Worm (Caenorhabditis elegans) whole organism, L3 larva: ENCODE data around the gene K10H10.10.

Source experiments
- ama-1 ChIP-seq: fragments of 150-350 bp; optimal IDR thresholded peaks from 2 replicates; lab custom pipeline; 2018
- ceh-82 ChIP-seq: fragments of 150-350 bp; optimal IDR thresholded peaks from 2 replicates; lab custom pipeline; 2014; ENCODE audit warnings: missing biosample characterization, missing genetic modification characterization
- ceh-9 ChIP-seq: sonication (generic microtip); optimal IDR thresholded peaks from 2 replicates; lab custom pipeline; 2018; ENCODE audit warnings: missing biosample characterization, missing genetic modification characterization
- daf-12 ChIP-seq: fragments of 150-350 bp; optimal IDR thresholded peaks from 2 replicates; lab custom pipeline; 2014; ENCODE audit warnings: missing biosample characterization, missing genetic modification reagents, missing genetic modification characterization
- egl-27 ChIP-seq: sonication (generic microtip); optimal IDR thresholded peaks from 4 replicates; lab custom pipeline; 2017; ENCODE audit warnings: missing biosample characterization, missing genetic modification reagents, missing genetic modification characterization
- egl-5 ChIP-seq: fragments of 150-350 bp; optimal IDR thresholded peaks from 2 replicates; lab custom pipeline; 2017; ENCODE audit warnings: missing biosample characterization, missing genetic modification reagents, missing genetic modification characterization, inconsistent platforms
- elt-2 ChIP-seq: sonication (generic microtip); optimal IDR thresholded peaks from 2 replicates; lab custom pipeline; 2016; ENCODE audit warnings: missing genetic modification reagents, mild to moderate bottlenecking, missing genetic modification characterization, missing compliant biosample characterization
- elt-3 ChIP-seq, 3 experiments: fragments of 150-350 bp in 1 of 3; sonication (generic microtip) in 2 of 3; optimal IDR thresholded peaks; 2 replicates in 2 of 3; 4 replicates in 1 of 3; lab custom pipeline; 2014 to 2017; ENCODE audit warnings: missing biosample characterization in 3 of 3, missing genetic modification characterization in 3 of 3
- eor-1 ChIP-seq, 2 experiments: fragments of 150-350 bp; optimal IDR thresholded peaks; 2 replicates each; lab custom pipeline; 2014 to 2018; ENCODE audit warnings: missing biosample characterization in 2 of 2, missing genetic modification characterization in 2 of 2
- fkh-2 ChIP-seq: fragments of 150-350 bp; optimal IDR thresholded peaks from 2 replicates; lab custom pipeline; 2014; ENCODE audit warnings: missing biosample characterization, missing genetic modification reagents, missing genetic modification characterization
- fos-1 ChIP-seq: fragments of 150-350 bp; optimal IDR thresholded peaks from 2 replicates; lab custom pipeline; 2014; ENCODE audit warnings: missing biosample characterization, missing genetic modification characterization
- hmg-11 ChIP-seq: sonication (generic microtip); optimal IDR thresholded peaks from 2 replicates; lab custom pipeline; 2016; ENCODE audit warnings: missing genetic modification characterization, missing compliant biosample characterization
- jun-1 ChIP-seq: fragments of 150-350 bp; optimal IDR thresholded peaks from 2 replicates; lab custom pipeline; 2014; ENCODE audit warnings: missing biosample characterization, missing genetic modification reagents, missing genetic modification characterization
- lin-15B ChIP-seq: fragments of 150-350 bp; optimal IDR thresholded peaks from 2 replicates; lab custom pipeline; 2014; ENCODE audit warnings: missing biosample characterization, missing genetic modification characterization
- lin-39 ChIP-seq: fragments of 150-350 bp; optimal IDR thresholded peaks from 2 replicates; lab custom pipeline; 2018; ENCODE audit warnings: missing biosample characterization, missing genetic modification reagents, missing genetic modification characterization
- lsy-12 ChIP-seq: sonication (generic microtip); optimal IDR thresholded peaks from 2 replicates; lab custom pipeline; 2016; ENCODE audit warnings: mild to moderate bottlenecking, missing genetic modification characterization, missing compliant biosample characterization
- mdl-1 ChIP-seq: fragments of 150-350 bp; optimal IDR thresholded peaks from 2 replicates; lab custom pipeline; 2014; ENCODE audit warnings: missing biosample characterization, missing genetic modification characterization
- nhr-11 ChIP-seq: fragments of 150-350 bp; optimal IDR thresholded peaks from 2 replicates; lab custom pipeline; 2014; ENCODE audit warnings: missing biosample characterization, missing genetic modification characterization
- nhr-12 ChIP-seq: fragments of 150-350 bp; optimal IDR thresholded peaks from 2 replicates; lab custom pipeline; 2014; ENCODE audit warnings: missing biosample characterization, missing genetic modification characterization
- nhr-23 ChIP-seq: fragments of 150-350 bp; optimal IDR thresholded peaks from 2 replicates; lab custom pipeline; 2014; ENCODE audit warnings: missing biosample characterization, missing genetic modification reagents, missing genetic modification characterization
- nhr-237 ChIP-seq: fragments of 150-350 bp; optimal IDR thresholded peaks from 2 replicates; lab custom pipeline; 2014; ENCODE audit warnings: missing biosample characterization, missing genetic modification characterization
- nhr-67 ChIP-seq: fragments of 150-350 bp; optimal IDR thresholded peaks from 2 replicates; lab custom pipeline; 2014; ENCODE audit warnings: missing biosample characterization, missing genetic modification characterization
- pha-4 ChIP-seq: fragments of 150-350 bp; optimal IDR thresholded peaks from 2 replicates; lab custom pipeline; 2014; ENCODE audit warnings: missing biosample characterization, missing genetic modification reagents, missing genetic modification characterization
- pqm-1 ChIP-seq: fragments of 150-350 bp; optimal IDR thresholded peaks from 2 replicates; lab custom pipeline; 2017; ENCODE audit warnings: missing biosample characterization, missing genetic modification characterization, inconsistent platforms
- skn-1 ChIP-seq: fragments of 150-350 bp; optimal IDR thresholded peaks from 2 replicates; lab custom pipeline; 2014; ENCODE audit warnings: missing biosample characterization, missing genetic modification characterization
- unc-39 ChIP-seq: sonication (generic microtip); optimal IDR thresholded peaks from 4 replicates; lab custom pipeline; 2017; ENCODE audit warnings: missing biosample characterization, missing genetic modification characterization
- unc-62 ChIP-seq: fragments of 150-350 bp; sonication (generic microtip); optimal IDR thresholded peaks from 4 replicates; lab custom pipeline; 2014; ENCODE audit warnings: missing biosample characterization, missing genetic modification reagents, missing genetic modification characterization
- ztf-11 ChIP-seq: fragments of 150-350 bp; optimal IDR thresholded peaks from 2 replicates; lab custom pipeline; 2014; ENCODE audit warnings: missing biosample characterization, missing genetic modification characterization
- ztf-4 ChIP-seq: fragments of 150-350 bp; optimal IDR thresholded peaks from 2 replicates; lab custom pipeline; 2014; ENCODE audit warnings: missing biosample characterization, missing genetic modification characterization

K10H10.10 gene

ce11 chrII:14528233-14528802, 20.8 kb downstream of the K10H10.10 start, which contains the start of the genes F57C2.5 and spat-1 (continued):
- TF ChIP-seq ceh-82 (tag; lab: Kevin White, UChicago) (no peak), nhr-67 (tag; lab: Kevin White, UChicago) (no peak), lsy-12 (tag; lab: Kevin White, UChicago) (no peak), fkh-2 (tag; lab: Kevin White, UChicago) (no peak), eor-1 (tag; optimal IDR thresholded peaks at IDR 0.05; lab: Kevin White, UChicago) (no peak), fos-1 (no peak)

DNA sequence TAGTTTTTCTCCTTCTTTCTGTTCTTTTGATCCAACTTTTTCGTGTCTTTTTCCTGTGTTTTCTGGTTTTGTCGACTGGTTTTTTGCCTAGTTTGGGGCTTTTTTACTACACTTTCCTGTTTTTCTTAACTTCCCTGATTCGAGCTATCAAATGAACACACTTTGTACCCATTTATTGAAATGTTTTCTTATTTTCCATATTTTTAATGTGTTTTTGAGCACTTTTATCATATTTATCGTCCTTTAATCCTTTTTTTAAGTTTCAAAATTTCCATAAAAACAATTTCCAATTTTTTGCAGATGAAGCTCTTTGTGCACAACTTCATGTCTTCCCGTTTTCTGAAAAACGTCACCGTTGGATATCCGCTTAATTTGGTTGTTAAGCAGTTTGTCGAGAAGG, 26.4 kb downstream of the K10H10.10 start, which contains the start of gene C04H5.1:
Gene C04H5.1, plus strand, starts transcription at position 301 of the 400 bp plus-strand sequence.
- no peak for TF ChIP-seq fkh-2 (tag; lab: Kevin White, UChicago)
- TF ChIP-seq ztf-4 (tag; lab: Kevin White, UChicago) = no peak
- no peak for TF ChIP-seq nhr-67 (tag; lab: Kevin White, UChicago)
- no peak for TF ChIP-seq jun-1 (tag; lab: Kevin White, UChicago)
- no peak for TF ChIP-seq ama-1 (lab: Kevin White, UChicago)
- no peak for TF ChIP-seq nhr-12 (tag; lab: Kevin White, UChicago)
- no peak for TF ChIP-seq ztf-11 (tag; lab: Kevin White, UChicago)
- no peak for TF ChIP-seq egl-27 (tag; lab: Kevin White, UChicago)
- TF ChIP-seq nhr-237 = no peak
- TF ChIP-seq lin-15B (tag; lab: Kevin White, UChicago) = no peak
- no peak for TF ChIP-seq nhr-11 (tag; lab: Kevin White, UChicago)

DNA sequence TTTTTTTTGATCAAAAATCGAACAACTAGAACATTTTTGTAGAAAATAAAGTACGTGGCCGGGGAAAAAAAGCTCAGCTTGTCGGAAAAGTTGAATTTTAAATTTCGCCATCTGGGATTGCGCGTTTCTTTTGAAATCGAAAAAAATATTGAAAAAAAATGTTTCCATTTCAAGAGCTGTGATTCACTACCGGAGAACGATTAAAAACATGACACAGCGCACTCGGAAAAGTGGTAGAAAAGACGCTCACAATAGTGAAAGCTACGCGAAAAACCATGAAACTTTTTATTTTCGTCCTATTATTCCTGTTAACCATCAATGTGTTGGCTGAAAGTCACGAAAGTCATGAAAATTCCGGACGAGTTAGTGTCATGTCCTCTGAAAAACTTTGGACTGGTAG, 30.2 kb downstream of the K10H10.10 start, which contains the start of the genes clec-147 and C04H5.7:
Gene clec-147, minus strand, starts transcription at position 101 of the 400 bp plus-strand sequence.
Gene C04H5.7, plus strand, starts transcription at position 219 of the 400 bp plus-strand sequence.
- no peak for TF ChIP-seq nhr-12 (tag; lab: Kevin White, UChicago)

DNA sequence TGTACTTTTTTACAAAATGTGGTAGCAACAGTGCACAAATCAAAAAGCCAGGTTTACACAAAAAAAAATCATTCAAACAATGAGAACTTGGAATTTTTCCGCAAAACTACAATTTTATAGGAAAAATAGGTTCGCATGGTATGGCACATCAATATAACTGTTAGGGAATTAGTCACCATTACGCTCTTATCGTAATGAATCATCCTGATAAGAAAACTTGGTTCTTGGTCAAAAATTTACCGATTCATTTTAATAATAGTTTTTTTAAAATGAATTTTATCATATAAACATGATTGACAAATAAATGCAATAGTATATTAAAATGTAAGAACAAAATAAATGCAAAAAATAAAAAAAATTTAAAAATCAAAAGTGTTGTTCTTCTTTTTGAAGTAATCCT, 33.0 kb downstream of the K10H10.10 start:
- TF ChIP-seq skn-1 (tag; lab: Kevin White, UChicago) (no peak), pqm-1 (tag; lab: Kevin White, UChicago) (peak; percentile 66), elt-2 (tag; lab: Kevin White, UChicago) (peak; percentile 59)

ce11 chrII:14548691-14549090, 41.1 kb downstream of the K10H10.10 start, which contains the start of gene gcy-29:
Gene gcy-29, minus strand, starts transcription at chrII:14548791.
- no peak for TF ChIP-seq elt-3 (tag; optimal IDR thresholded peaks at IDR 0.05; lab: Kevin White, UChicago)
- no peak for TF ChIP-seq nhr-67 (tag; lab: Kevin White, UChicago)
- no peak for TF ChIP-seq jun-1 (tag; lab: Kevin White, UChicago)
- no peak for TF ChIP-seq lin-39 (tag; lab: Kevin White, UChicago)
- TF ChIP-seq ceh-9 (tag; lab: Kevin White, UChicago) = no peak
- TF ChIP-seq nhr-23 (tag; lab: Kevin White, UChicago) = no peak
- no peak for TF ChIP-seq pqm-1 (tag; lab: Kevin White, UChicago)
- no peak for TF ChIP-seq hmg-11 (tag; lab: Kevin White, UChicago)
- TF ChIP-seq unc-62 (GFP tag; lab: Kevin White, UChicago) = no peak
- no peak for TF ChIP-seq mdl-1 (tag; lab: Kevin White, UChicago)
- no peak for TF ChIP-seq egl-5 (tag; lab: Kevin White, UChicago)
- no peak for TF ChIP-seq unc-39
- no peak for TF ChIP-seq ztf-4 (tag; lab: Kevin White, UChicago)
- no peak for TF ChIP-seq nhr-12 (tag; lab: Kevin White, UChicago)
- no peak for TF ChIP-seq pha-4 (tag; lab: Kevin White, UChicago)
- TF ChIP-seq, all 47 proteins: peak for 0

DNA sequence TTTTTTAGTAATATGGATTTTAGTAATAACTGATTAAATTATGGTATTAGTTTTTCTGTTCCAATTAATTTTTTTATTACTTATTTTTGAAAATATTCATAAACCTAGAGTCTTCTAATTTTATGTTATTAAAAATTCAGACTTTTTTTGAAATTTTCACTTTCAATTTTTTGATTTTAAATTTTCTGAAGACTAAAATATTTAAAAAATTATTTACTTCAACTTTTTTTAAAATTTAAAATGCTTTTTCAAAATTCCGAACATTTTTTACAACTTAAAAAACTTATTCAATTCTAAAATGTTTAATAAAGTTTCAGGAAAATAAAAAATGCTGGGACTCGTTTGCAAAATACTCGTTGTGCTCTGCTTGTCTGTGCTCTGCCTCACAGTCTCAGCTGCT, 43.0 kb downstream of the K10H10.10 start, which contains the start of gene nlp-41:
Gene nlp-41, plus strand, starts transcription at position 301 of the 400 bp plus-strand sequence.
- TF ChIP-seq daf-12 (tag; lab: Kevin White, UChicago) = no peak
- no peak for TF ChIP-seq unc-62 (GFP tag; lab: Kevin White, UChicago)
- TF ChIP-seq lsy-12 (tag; lab: Kevin White, UChicago) = no peak
- no peak for TF ChIP-seq ztf-4 (tag; lab: Kevin White, UChicago)
